Fruit fly (Drosophila melanogaster) whole organism, embryonic: ENCODE measurements around the gene CG42764.

Experiments used
- CG1024 ChIP-seq: fragments of 200-800 bp; sonication (Bioruptor generic); IDR thresholded peaks from 2 replicates; pipeline ENCODE4 v1.3.6; 2022; ENCODE audit warnings: missing biosample characterization, missing genetic modification characterization
- CG10979 ChIP-seq: fragments of 200-800 bp; sonication (Bioruptor generic); optimal IDR thresholded peaks from 2 replicates; lab custom pipeline; 2018; ENCODE audit warnings: missing biosample characterization, mild to moderate bottlenecking, missing genetic modification characterization, moderate library complexity
- CG14441 ChIP-seq: fragments of 200-800 bp; sonication (Bioruptor generic); IDR thresholded peaks from 2 replicates; pipeline ENCODE4 v1.3.6; 2022; ENCODE audit warnings: missing biosample characterization, missing genetic modification characterization
- CG14860 ChIP-seq: fragments of 200-800 bp; sonication (Bioruptor generic); IDR thresholded peaks from 3 replicates; pipeline ENCODE4 v1.3.6; 2022; ENCODE audit warnings: missing biosample characterization, missing genetic modification characterization; ENCODE audit not compliant: partially characterized antibody
- CG15011 ChIP-seq: fragments of 200-800 bp; sonication (Bioruptor generic); optimal IDR thresholded peaks from 3 replicates; lab custom pipeline; 2018; ENCODE audit warnings: missing biosample characterization, mild to moderate bottlenecking, missing genetic modification characterization
- CG1792 ChIP-seq: fragments of 200-800 bp; sonication (Bioruptor generic); optimal IDR thresholded peaks from 2 replicates; lab custom pipeline; 2016; ENCODE audit warnings: missing biosample characterization, missing genetic modification characterization
- CG31365 ChIP-seq: fragments of 200-800 bp; sonication (Bioruptor generic); optimal IDR thresholded peaks from 2 replicates; lab custom pipeline; 2018; ENCODE audit warnings: missing biosample characterization, mild to moderate bottlenecking, missing genetic modification characterization
- CG3281 ChIP-seq: fragments of 200-800 bp; sonication (Bioruptor generic); optimal IDR thresholded peaks from 3 replicates; lab custom pipeline; 2017; ENCODE audit warnings: missing biosample characterization, mild to moderate bottlenecking, missing genetic modification characterization
- CG4424 ChIP-seq: fragments of 200-800 bp; sonication (Bioruptor generic); optimal IDR thresholded peaks from 3 replicates; lab custom pipeline; 2016; ENCODE audit warnings: missing biosample characterization, missing genetic modification characterization
- CG4730 ChIP-seq: fragments of 200-800 bp; sonication (Bioruptor generic); IDR thresholded peaks from 2 replicates; pipeline ENCODE4 v1.3.6; 2022; ENCODE audit warnings: missing biosample characterization, missing genetic modification characterization
- CG6689 ChIP-seq: fragments of 200-800 bp; sonication (Bioruptor generic); IDR thresholded peaks from 2 replicates; pipeline ENCODE4 v1.3.6; 2022; ENCODE audit warnings: missing biosample characterization, missing genetic modification characterization
- CG6791 ChIP-seq: fragments of 200-800 bp; sonication (Bioruptor generic); IDR thresholded peaks from 3 replicates; pipeline ENCODE4 v1.3.6; 2022; ENCODE audit warnings: missing biosample characterization, missing genetic modification characterization; ENCODE audit not compliant: partially characterized antibody
- CG7745 ChIP-seq: fragments of 200-800 bp; sonication (Bioruptor generic); optimal IDR thresholded peaks from 2 replicates; lab custom pipeline; 2018; ENCODE audit warnings: missing biosample characterization, mild to moderate bottlenecking, missing genetic modification characterization, moderate library complexity
- CG8089 ChIP-seq: fragments of 200-800 bp; sonication (Bioruptor generic); optimal IDR thresholded peaks from 3 replicates; lab custom pipeline; 2016; ENCODE audit warnings: missing biosample characterization, missing genetic modification characterization
- CG9817 ChIP-seq: fragments of 200-800 bp; sonication (Bioruptor generic); optimal IDR thresholded peaks from 2 replicates; lab custom pipeline; 2018; ENCODE audit warnings: missing biosample characterization, mild to moderate bottlenecking, missing genetic modification characterization, moderate library complexity
- Dfd ChIP-seq, 2 experiments: fragments of >200 bp; optimal IDR thresholded peaks; 2 replicates each; lab custom pipeline; 2017; ENCODE audit warnings: missing biosample characterization in 2 of 2, missing genetic modification characterization in 2 of 2
- H2.0 ChIP-seq: fragments of 200-800 bp; sonication (Bioruptor generic); IDR thresholded peaks from 2 replicates; pipeline ENCODE4 v1.3.6; 2022; ENCODE audit warnings: missing biosample characterization, missing genetic modification characterization
- HmgD ChIP-seq: fragments of 200-800 bp; sonication (Bioruptor generic); optimal IDR thresholded peaks from 3 replicates; lab custom pipeline; 2016; ENCODE audit warnings: missing biosample characterization, missing genetic modification characterization
- Hmx ChIP-seq: fragments of 200-800 bp; sonication (Bioruptor generic); optimal IDR thresholded peaks from 2 replicates; lab custom pipeline; 2016; ENCODE audit warnings: missing biosample characterization, missing genetic modification characterization
- Jarid2 ChIP-seq: fragments of 200-800 bp; sonication (Bioruptor generic); optimal IDR thresholded peaks from 3 replicates; lab custom pipeline; 2017; ENCODE audit warnings: mild to moderate bottlenecking, missing biosample characterization, missing genetic modification reagents, missing genetic modification characterization
- Lhr ChIP-seq: fragments of 200-800 bp; sonication (Bioruptor generic); optimal IDR thresholded peaks from 3 replicates; lab custom pipeline; 2017; ENCODE audit warnings: mild to moderate bottlenecking, missing biosample characterization, missing genetic modification reagents, missing genetic modification characterization
- Ravus ChIP-seq: fragments of 200-800 bp; sonication (Bioruptor generic); IDR thresholded peaks from 2 replicates; pipeline ENCODE4 v1.3.6; 2022; ENCODE audit warnings: missing biosample characterization, missing genetic modification characterization
- Rfx ChIP-seq: fragments of 200-800 bp; sonication (Bioruptor generic); IDR thresholded peaks from 2 replicates; pipeline ENCODE4 v1.3.6; 2022; ENCODE audit warnings: missing biosample characterization, missing genetic modification characterization
- Ssrp ChIP-seq: fragments of 200-800 bp; sonication (Bioruptor generic); optimal IDR thresholded peaks from 2 replicates; lab custom pipeline; 2018; ENCODE audit warnings: missing biosample characterization, mild to moderate bottlenecking, missing genetic modification characterization, moderate library complexity
- Vsx1 ChIP-seq: fragments of 200-800 bp; sonication (Bioruptor generic); optimal IDR thresholded peaks from 2 replicates; lab custom pipeline; 2017; ENCODE audit warnings: missing biosample characterization, mild to moderate bottlenecking, missing genetic modification characterization, missing genetic modification reagents
- al ChIP-seq: fragments of 200-800 bp; sonication (Bioruptor generic); IDR thresholded peaks from 2 replicates; pipeline ENCODE4 v1.3.6; 2022; ENCODE audit warnings: missing biosample characterization, missing genetic modification characterization
- bbx ChIP-seq: fragments of 200-800 bp; sonication (Bioruptor generic); IDR thresholded peaks from 2 replicates; pipeline ENCODE4 v1.3.6; 2022; ENCODE audit warnings: missing biosample characterization, missing genetic modification characterization; ENCODE audit not compliant: partially characterized antibody
- bigmax ChIP-seq: fragments of 200-800 bp; sonication (Bioruptor generic); optimal IDR thresholded peaks from 2 replicates; lab custom pipeline; 2018; ENCODE audit warnings: missing biosample characterization, mild to moderate bottlenecking, missing genetic modification characterization
- bowl ChIP-seq: fragments of 200-800 bp; sonication (Bioruptor generic); IDR thresholded peaks from 2 replicates; pipeline ENCODE4 v1.3.6; 2022; ENCODE audit warnings: missing biosample characterization, missing genetic modification characterization
- btn ChIP-seq: fragments of 200-800 bp; sonication (Bioruptor generic); optimal IDR thresholded peaks from 2 replicates; lab custom pipeline; 2016; ENCODE audit warnings: missing biosample characterization, missing genetic modification characterization
- chinmo ChIP-seq: fragments of 200-800 bp; sonication (Bioruptor generic); IDR thresholded peaks from 4 replicates; pipeline ENCODE4 v1.3.6; 2022; ENCODE audit warnings: missing biosample characterization, missing genetic modification characterization; ENCODE audit not compliant: partially characterized antibody
- eve ChIP-seq, 2 experiments: fragments of >200 bp; optimal IDR thresholded peaks; 2 replicates each; lab custom pipeline; 2017; ENCODE audit warnings: missing biosample characterization in 2 of 2, missing genetic modification characterization in 2 of 2
- gcm2 ChIP-seq: fragments of 200-800 bp; sonication (Bioruptor generic); optimal IDR thresholded peaks from 2 replicates; lab custom pipeline; 2016; ENCODE audit warnings: missing biosample characterization, missing genetic modification characterization
- gfzf ChIP-seq: fragments of 200-800 bp; sonication (Bioruptor generic); optimal IDR thresholded peaks from 2 replicates; lab custom pipeline; 2016; ENCODE audit warnings: missing biosample characterization, mild to moderate bottlenecking, missing genetic modification characterization, moderate library complexity
- ham ChIP-seq: fragments of 200-800 bp; sonication (Bioruptor generic); IDR thresholded peaks from 2 replicates; pipeline ENCODE4 v1.3.6; 2022; ENCODE audit warnings: missing biosample characterization, missing genetic modification characterization
- kah ChIP-seq: fragments of 200-800 bp; sonication (Bioruptor generic); optimal IDR thresholded peaks from 2 replicates; lab custom pipeline; 2018; ENCODE audit warnings: missing biosample characterization, mild to moderate bottlenecking, missing genetic modification characterization
- lbe ChIP-seq: fragments of 200-800 bp; sonication (Bioruptor generic); optimal IDR thresholded peaks from 2 replicates; lab custom pipeline; 2016; ENCODE audit warnings: missing biosample characterization, mild to moderate bottlenecking, missing genetic modification characterization
- lola ChIP-seq, 3 experiments: fragments of >200 bp in 2 of 3; fragments of 200-800 bp in 1 of 3; sonication (Bioruptor generic) in 1 of 3; optimal IDR thresholded peaks; 2 replicates each; lab custom pipeline; 2017 to 2019; ENCODE audit warnings: missing biosample characterization in 3 of 3, missing genetic modification characterization in 3 of 3, mild to moderate bottlenecking in 1 of 3, moderate library complexity in 1 of 3
- nerfin-1 ChIP-seq: fragments of 200-800 bp; sonication (Bioruptor generic); optimal IDR thresholded peaks from 3 replicates; lab custom pipeline; 2019; ENCODE audit warnings: missing biosample characterization, mild to moderate bottlenecking, missing genetic modification characterization, moderate library complexity
- p53 ChIP-seq: fragments of 200-800 bp; sonication (Bioruptor generic); optimal IDR thresholded peaks from 2 replicates; lab custom pipeline; 2016; ENCODE audit warnings: missing biosample characterization, missing genetic modification characterization
- phol ChIP-seq: fragments of 200-800 bp; sonication (Bioruptor generic); optimal IDR thresholded peaks from 3 replicates; lab custom pipeline; 2018; ENCODE audit warnings: missing biosample characterization, mild to moderate bottlenecking, missing genetic modification characterization, moderate library complexity
- pzg ChIP-seq: fragments of 200-800 bp; sonication (Bioruptor generic); optimal IDR thresholded peaks from 3 replicates; lab custom pipeline; 2018; ENCODE audit warnings: missing biosample characterization, mild to moderate bottlenecking, missing genetic modification characterization, moderate library complexity
- salm ChIP-seq: fragments of 200-800 bp; sonication (Bioruptor generic); optimal IDR thresholded peaks from 2 replicates; lab custom pipeline; 2018; ENCODE audit warnings: missing biosample characterization, mild to moderate bottlenecking, missing genetic modification characterization
- scrt ChIP-seq: fragments of 200-800 bp; sonication (Bioruptor generic); optimal IDR thresholded peaks from 2 replicates; lab custom pipeline; 2018; ENCODE audit warnings: missing biosample characterization, mild to moderate bottlenecking, missing genetic modification characterization, moderate library complexity
- ssp ChIP-seq: fragments of 200-800 bp; sonication (Bioruptor generic); IDR thresholded peaks from 2 replicates; pipeline ENCODE4 v1.3.6; 2022; ENCODE audit warnings: missing biosample characterization, missing genetic modification characterization
- stc ChIP-seq: fragments of 200-800 bp; sonication (Bioruptor generic); IDR thresholded peaks from 2 replicates; pipeline ENCODE4 v1.3.6; 2022; ENCODE audit warnings: missing biosample characterization, missing genetic modification characterization
- tup ChIP-seq: fragments of 200-800 bp; sonication (Bioruptor generic); optimal IDR thresholded peaks from 2 replicates; lab custom pipeline; 2016; ENCODE audit warnings: missing biosample characterization, mild to moderate bottlenecking, missing genetic modification characterization, moderate library complexity
- vfl ChIP-seq: fragments of 200-800 bp; sonication (Bioruptor generic); optimal IDR thresholded peaks from 2 replicates; lab custom pipeline; 2016; ENCODE audit warnings: missing biosample characterization, missing genetic modification characterization
- zfh2 ChIP-seq: fragments of 200-800 bp; sonication (Bioruptor generic); optimal IDR thresholded peaks from 2 replicates; lab custom pipeline; 2016; ENCODE audit warnings: missing biosample characterization, missing genetic modification characterization

The CG42764 gene

DNA sequence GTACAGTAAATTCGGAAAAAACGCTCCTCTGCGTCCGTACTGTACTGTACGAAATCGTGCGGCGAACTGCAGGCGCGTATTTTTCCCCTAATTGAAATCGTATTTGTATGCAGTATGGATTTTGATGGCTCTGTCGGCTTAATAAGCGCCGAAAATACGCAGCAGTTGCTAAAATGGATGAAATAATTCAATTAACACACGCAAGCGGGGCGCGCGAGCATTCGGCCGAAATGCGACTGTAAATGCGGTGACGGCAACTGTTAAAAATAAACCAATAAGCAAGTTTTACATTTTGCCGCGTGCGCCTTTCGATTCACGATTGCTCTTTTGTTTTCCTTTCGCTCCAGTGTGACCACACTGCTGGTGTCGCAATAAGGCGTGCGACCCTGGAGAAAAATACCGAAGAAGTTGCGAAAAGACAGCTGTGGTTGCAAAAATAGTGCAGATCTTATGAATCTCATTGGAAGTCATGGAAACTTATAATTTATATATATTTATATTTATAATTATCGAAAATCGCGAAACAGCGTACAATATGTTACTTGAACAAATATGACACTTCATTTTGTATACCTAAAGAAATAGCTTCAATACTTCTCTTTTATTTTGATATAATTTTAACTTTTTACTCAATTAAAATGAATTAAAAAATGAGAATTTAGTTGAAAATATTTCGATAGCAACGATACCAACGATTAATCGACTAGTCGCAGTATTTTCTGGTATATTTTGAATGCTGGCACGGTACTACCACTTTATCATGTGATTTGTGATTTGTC is 7.4 kb upstream of the CG42764 start, which contains the start of the genes CG32428 and CG5969 (continued):
- TF ChIP-seq chinmo (GFP tag; lab: Robert Waterston, UW) (peak; percentile 64; the same call in 1 of the 4 replicates), CG6791 (GFP tag; lab: Robert Waterston, UW) (no peak), lbe (GFP tag; lab: Kevin White, UChicago) (peak; percentile 54), Jarid2 (GFP tag; lab: Kevin White, UChicago) (peak; percentile 55), salm (tag; lab: Kevin White, UChicago) (no peak), lola (GFP tag; optimal IDR thresholded peaks at IDR 0.05; lab: Kevin White, UChicago) (no peak), CG15011 (GFP tag; lab: Kevin White, UChicago) (no peak), Hmx (GFP tag; lab: Kevin White, UChicago) (no peak), Lhr (GFP tag; lab: Kevin White, UChicago) (peak; percentile 21), CG4424 (GFP tag; lab: Kevin White, UChicago) (peak; percentile 37), CG6689 (GFP tag; lab: Robert Waterston, UW) (no peak; the same call in 1 of the 2 replicates), Vsx1 (no peak), btn (GFP tag; lab: Kevin White, UChicago) (no peak), kah (GFP tag; lab: Kevin White, UChicago) (no peak), CG4730 (no peak), Rfx (peak; percentile 81), phol (tag; lab: Kevin White, UChicago) (peak; percentile 69), bbx (GFP tag; lab: Robert Waterston, UW) (no peak), ham (GFP tag; lab: Robert Waterston, UW) (no peak), zfh2 (peak; percentile 16), CG7745 (tag; lab: Kevin White, UChicago) (no peak), vfl (GFP tag; lab: Kevin White, UChicago) (no peak), tup (GFP tag; lab: Kevin White, UChicago) (no peak), Ssrp (tag; lab: Kevin White, UChicago) (peak; percentile 28), CG1792 (GFP tag; lab: Kevin White, UChicago) (no peak), CG14860 (no peak), bigmax (GFP tag; lab: Kevin White, UChicago) (no peak), HmgD (no peak), nerfin-1 (tag; lab: Kevin White, UChicago) (peak; percentile 20), scrt (GFP tag; lab: Kevin White, UChicago) (peak; percentile 9), CG8089 (no peak), p53 (GFP tag; lab: Kevin White, UChicago) (no peak), Ravus (GFP tag; lab: Robert Waterston, UW) (peak; percentile 13), gcm2 (GFP tag; lab: Kevin White, UChicago) (no peak), gfzf (peak; percentile 75), CG10979 (tag; lab: Kevin White, UChicago) (no peak), bowl (GFP tag; lab: Robert Waterston, UW) (no peak), al (GFP tag; lab: Robert Waterston, UW) (peak; percentile 69), H2.0 (GFP tag; lab: Robert Waterston, UW) (peak; percentile 71), ssp (GFP tag; lab: Robert Waterston, UW) (no peak; the same call in 1 of the 2 replicates), CG9817 (tag; lab: Kevin White, UChicago) (peak; percentile 70), pzg (GFP tag; lab: Kevin White, UChicago) (peak; percentile 62), CG14441 (GFP tag; lab: Robert Waterston, UW) (peak; percentile 76), CG1024 (GFP tag; lab: Robert Waterston, UW) (no peak), CG31365 (tag; lab: Kevin White, UChicago) (no peak), Dfd (GFP tag; optimal IDR thresholded peaks at IDR 0.05; lab: Kevin White, UChicago) (no peak), eve (GFP tag; optimal IDR thresholded peaks at IDR 0.05; lab: Kevin White, UChicago) (no peak), stc (GFP tag; lab: Robert Waterston, UW) (no peak), CG3281 (peak; percentile 63)
